ENCODE assay signal across 3 fruit fly cellular contexts in genomic region chr3L:8857648-8858362, dm6.
TF ChIP-seq lines count a peak whose summit lies in the region.

No protein-coding gene starts in this region.

- TF ChIP-seq CTCF in whole organism, embryonic (GFP tag; optimal IDR thresholded peaks at IDR 0.05; lab: Kevin White, UChicago): no peak

TF ChIP-seq in whole organism, adult, 20 proteins besides CTCF, POLR2A, EP300 and RAD21:
- no peak for TF ChIP-seq Mnt (GFP tag; optimal IDR thresholded peaks at IDR 0.05; lab: Kevin White, UChicago)
- peak; percentile 97 for TF ChIP-seq tj (GFP tag; optimal IDR thresholded peaks at IDR 0.05; lab: Kevin White, UChicago)

TF ChIP-seq in whole organism, embryonic, 481 proteins besides CTCF, POLR2A, EP300 and RAD21:
- TF ChIP-seq Sox102F (GFP tag; optimal IDR thresholded peaks at IDR 0.05; lab: Kevin White, UChicago) (no peak), nau (GFP tag; optimal IDR thresholded peaks at IDR 0.05; lab: Kevin White, UChicago) (no peak), otp (GFP tag; IDR thresholded peaks at IDR 0.05; lab: Robert Waterston, UW) (0 out of 3 replicates have a peak, but pooled peaks have one; percentile 34), Vsx1 (GFP tag; optimal IDR thresholded peaks at IDR 0.05; lab: Kevin White, UChicago) (peak; percentile 25), CG11093 (GFP tag; IDR thresholded peaks at IDR 0.05; lab: Robert Waterston, UW) (no peak), CG14860 (GFP tag; IDR thresholded peaks at IDR 0.05; lab: Robert Waterston, UW; ENCODE audit: partially characterized antibody) (no peak), sd (tag; optimal IDR thresholded peaks at IDR 0.05; lab: Kevin White, UChicago) (no peak), Awh (GFP tag; IDR thresholded peaks at IDR 0.05; lab: Robert Waterston, UW) (peak; percentile 83), HLH3B (GFP tag; IDR thresholded peaks at IDR 0.05; lab: Robert Waterston, UW) (no peak), vvl (GFP tag; IDR thresholded peaks at IDR 0.05; lab: Robert Waterston, UW) (peak; percentile 56; the same call in 1 of the 2 replicates), cad (GFP tag; optimal IDR thresholded peaks at IDR 0.05; lab: Kevin White, UChicago) (no peak), CG4854 (GFP tag; optimal IDR thresholded peaks at IDR 0.05; lab: Kevin White, UChicago) (no peak), nerfin-1 (tag; optimal IDR thresholded peaks at IDR 0.05; lab: Kevin White, UChicago) (no peak)

TF ChIP-seq in whole organism, prepupa, 60 proteins besides CTCF, POLR2A, EP300 and RAD21:
- TF ChIP-seq Eip78C (GFP tag; lab: Kevin White, UChicago) (peak; percentile 14), Lpt (GFP tag; optimal IDR thresholded peaks at IDR 0.05; lab: Kevin White, UChicago) (no peak)
